Worm (Caenorhabditis elegans) whole organism, mixed stage, embryonic: ENCODE results near the gene F47F2.1.

Experiments used
- blmp-1 ChIP-seq: fragments of 150-350 bp; optimal IDR thresholded peaks from 2 replicates; lab custom pipeline; 2014; ENCODE audit warnings: missing biosample characterization, missing genetic modification characterization
- unc-39 ChIP-seq: fragments of 150-350 bp; optimal IDR thresholded peaks from 2 replicates; lab custom pipeline; 2014; ENCODE audit warnings: missing biosample characterization, missing genetic modification characterization

DNA sequence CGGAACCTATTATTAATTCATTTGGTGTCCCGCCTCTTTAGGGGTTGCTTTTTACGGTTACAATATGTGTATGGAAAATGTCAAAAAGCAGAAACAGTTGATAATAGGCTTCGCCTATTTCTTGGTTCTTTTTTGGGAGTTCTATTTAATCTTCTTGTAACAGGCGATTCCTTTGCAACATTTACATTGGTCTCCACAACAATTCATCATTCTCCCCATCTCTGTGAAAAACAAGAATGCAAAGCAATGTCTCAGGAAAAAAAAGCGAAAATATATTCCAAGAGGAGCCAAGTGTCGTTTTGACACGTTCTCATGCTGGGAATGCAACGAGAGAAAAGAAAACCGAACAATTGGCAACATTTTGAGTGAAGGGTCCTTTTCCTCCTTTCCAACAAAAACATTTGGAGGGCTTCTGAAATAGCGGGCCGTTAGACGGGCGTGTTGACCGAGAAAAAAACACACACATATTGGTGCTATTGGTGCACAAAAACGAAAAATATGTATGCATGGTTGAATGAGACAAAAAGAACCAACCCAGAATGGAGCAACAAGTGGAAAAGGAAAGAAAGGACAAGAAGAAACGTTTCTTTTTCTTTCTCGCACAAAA is 49.6 kb upstream of the F47F2.1 start:
- TF ChIP-seq blmp-1 (no peak), unc-39 (tag; lab: Kevin White, UChicago) (no peak)
